Worm (Caenorhabditis elegans) whole organism, L2 larva: ENCODE results near the gene F13H8.12.

Experiments
- ama-1 ChIP-seq: fragments of 150-350 bp; optimal IDR thresholded peaks from 2 replicates; lab custom pipeline; 2018; ENCODE audit warnings: inconsistent platforms
- dmd-4 ChIP-seq: sonication (generic microtip); optimal IDR thresholded peaks from 2 replicates; lab custom pipeline; 2017; ENCODE audit warnings: missing biosample characterization, missing genetic modification characterization
- elt-3 ChIP-seq: sonication (generic microtip); optimal IDR thresholded peaks from 2 replicates; lab custom pipeline; 2017; ENCODE audit warnings: missing biosample characterization, missing genetic modification characterization
- fos-1 ChIP-seq: fragments of 150-350 bp; optimal IDR thresholded peaks from 2 replicates; lab custom pipeline; 2014; ENCODE audit warnings: missing biosample characterization, missing genetic modification characterization
- lin-13 ChIP-seq: fragments of 150-350 bp; optimal IDR thresholded peaks from 2 replicates; lab custom pipeline; 2014; ENCODE audit warnings: missing biosample characterization, missing genetic modification reagents, missing genetic modification characterization
- lsy-2 ChIP-seq, 2 experiments: fragments of 150-350 bp in 1 of 2; sonication (generic microtip) in 1 of 2; optimal IDR thresholded peaks; 2 replicates each; lab custom pipeline; 2014 to 2017; ENCODE audit warnings: missing biosample characterization in 2 of 2, missing genetic modification characterization in 2 of 2
- mdl-1 ChIP-seq, 2 experiments: fragments of 150-350 bp in 1 of 2; sonication (generic microtip) in 1 of 2; optimal IDR thresholded peaks; 2 replicates each; lab custom pipeline; 2017; ENCODE audit warnings: missing biosample characterization in 2 of 2, missing genetic modification characterization in 2 of 2
- unc-62 ChIP-seq: fragments of 150-350 bp; optimal IDR thresholded peaks from 2 replicates; lab custom pipeline; 2014; ENCODE audit warnings: missing biosample characterization, missing genetic modification reagents, missing genetic modification characterization

ce11 chrII:6283074-6283473, 20.8 kb downstream of the F13H8.12 start, which contains the start of gene F13H8.1:
- no peak for TF ChIP-seq elt-3 (tag; lab: Kevin White, UChicago)
- TF ChIP-seq mdl-1 (tag; optimal IDR thresholded peaks at IDR 0.05; lab: Kevin White, UChicago): no peak
- TF ChIP-seq fos-1 (tag; lab: Kevin White, UChicago): peak; percentile 60
- TF ChIP-seq lin-13 (GFP tag; lab: Kevin White, UChicago): no peak
- no peak for TF ChIP-seq lsy-2 (tag; optimal IDR thresholded peaks at IDR 0.05; lab: Kevin White, UChicago)
- TF ChIP-seq dmd-4 (tag; lab: Kevin White, UChicago): no peak
- no peak for TF ChIP-seq ama-1 (lab: Kevin White, UChicago)
- no peak for TF ChIP-seq unc-62 (GFP tag; lab: Kevin White, UChicago)
